Fruit fly (Drosophila melanogaster) whole organism, prepupa: ENCODE measurements around the gene Culd.

Experiments
- CG10631 ChIP-seq: fragments of 200-800 bp; sonication (Bioruptor generic); optimal IDR thresholded peaks from 2 replicates; lab custom pipeline; 2016; ENCODE audit warnings: missing biosample characterization, missing genetic modification characterization
- CG1621 ChIP-seq: fragments of 200-800 bp; sonication (Bioruptor generic); optimal IDR thresholded peaks from 3 replicates; lab custom pipeline; 2018; ENCODE audit warnings: missing biosample characterization, mild to moderate bottlenecking, missing genetic modification characterization
- CG16779 ChIP-seq: fragments of 200-800 bp; sonication (Bioruptor generic); optimal IDR thresholded peaks from 3 replicates; lab custom pipeline; 2017; ENCODE audit warnings: missing biosample characterization, mild to moderate bottlenecking, missing genetic modification characterization
- CG31627 ChIP-seq: fragments of 200-800 bp; sonication (Bioruptor generic); optimal IDR thresholded peaks from 3 replicates; lab custom pipeline; 2016; ENCODE audit warnings: missing biosample characterization, missing genetic modification characterization
- CG32006 ChIP-seq: fragments of 200-800 bp; sonication (Bioruptor generic); optimal IDR thresholded peaks from 3 replicates; lab custom pipeline; 2017; ENCODE audit warnings: missing biosample characterization, mild to moderate bottlenecking, missing genetic modification characterization
- CG4318 ChIP-seq: fragments of 200-800 bp; sonication (Bioruptor generic); optimal IDR thresholded peaks from 3 replicates; lab custom pipeline; 2017; ENCODE audit warnings: missing biosample characterization, mild to moderate bottlenecking, missing genetic modification characterization
- CG6854 ChIP-seq: fragments of 200-800 bp; sonication (Bioruptor generic); optimal IDR thresholded peaks from 2 replicates; lab custom pipeline; 2017; ENCODE audit warnings: missing biosample characterization, mild to moderate bottlenecking, missing genetic modification characterization
- CG7368 ChIP-seq: fragments of 200-800 bp; sonication (Bioruptor generic); optimal IDR thresholded peaks from 3 replicates; lab custom pipeline; 2016; ENCODE audit warnings: missing biosample characterization, missing genetic modification characterization
- CG8632 ChIP-seq: fragments of 200-800 bp; sonication (Bioruptor generic); optimal IDR thresholded peaks from 3 replicates; lab custom pipeline; 2016; ENCODE audit warnings: missing biosample characterization, missing genetic modification characterization
- Eip78C ChIP-seq: fragments of 200-800 bp; sonication (Bioruptor generic); peaks from one replicate; lab custom pipeline; 2016; ENCODE audit warnings: missing biosample characterization, missing genetic modification characterization
- Eip93F ChIP-seq: fragments of 200-800 bp; sonication (Bioruptor generic); optimal IDR thresholded peaks from 2 replicates; lab custom pipeline; 2016; ENCODE audit warnings: missing biosample characterization, mild to moderate bottlenecking, missing genetic modification characterization
- Ets21C ChIP-seq: fragments of 200-800 bp; sonication (Bioruptor generic); optimal IDR thresholded peaks from 3 replicates; lab custom pipeline; 2016; ENCODE audit warnings: missing biosample characterization, missing genetic modification characterization
- Lpt ChIP-seq: fragments of 200-800 bp; sonication (Bioruptor generic); optimal IDR thresholded peaks from 3 replicates; lab custom pipeline; 2016; ENCODE audit warnings: missing biosample characterization, missing genetic modification characterization
- Met ChIP-seq: fragments of 200-800 bp; sonication (Bioruptor generic); optimal IDR thresholded peaks from 3 replicates; lab custom pipeline; 2016; ENCODE audit warnings: missing biosample characterization, missing genetic modification characterization
- Sox102F ChIP-seq: fragments of 200-800 bp; sonication (Bioruptor generic); optimal IDR thresholded peaks from 2 replicates; lab custom pipeline; 2016; ENCODE audit warnings: missing biosample characterization, mild to moderate bottlenecking, missing genetic modification characterization
- Sox14 ChIP-seq: fragments of 200-800 bp; sonication (Bioruptor generic); optimal IDR thresholded peaks from 3 replicates; lab custom pipeline; 2016; ENCODE audit warnings: missing biosample characterization, missing genetic modification characterization
- achi ChIP-seq: fragments of 200-800 bp; sonication (Bioruptor generic); optimal IDR thresholded peaks from 3 replicates; lab custom pipeline; 2016; ENCODE audit warnings: missing biosample characterization, missing genetic modification characterization
- dsx ChIP-seq: fragments of 200-800 bp; optimal IDR thresholded peaks from 3 replicates; lab custom pipeline; 2019; ENCODE audit warnings: missing biosample characterization, mild to moderate bottlenecking, missing genetic modification characterization, moderate library complexity; ENCODE audit not compliant: poor library complexity, severe bottlenecking
- esn ChIP-seq: fragments of 200-800 bp; sonication (Bioruptor generic); optimal IDR thresholded peaks from 2 replicates; lab custom pipeline; 2016; ENCODE audit warnings: missing biosample characterization, mild to moderate bottlenecking, missing genetic modification characterization, moderate library complexity
- fd85E ChIP-seq: fragments of 200-800 bp; sonication (Bioruptor generic); optimal IDR thresholded peaks from 3 replicates; lab custom pipeline; 2016; ENCODE audit warnings: missing biosample characterization, missing genetic modification characterization
- ss ChIP-seq, 2 experiments: fragments of 200-800 bp; sonication (Bioruptor generic); optimal IDR thresholded peaks; 2 replicates in 1 of 2; 3 replicates in 1 of 2; lab custom pipeline; 2017 to 2018; ENCODE audit warnings: mild to moderate bottlenecking in 2 of 2, missing biosample characterization in 2 of 2, missing genetic modification characterization in 2 of 2, moderate library complexity in 1 of 2
- svp ChIP-seq: fragments of 200-800 bp; sonication (Bioruptor generic); peaks from one replicate; lab custom pipeline; 2016; ENCODE audit warnings: missing biosample characterization, missing genetic modification characterization
- topi ChIP-seq: fragments of 200-800 bp; sonication (Bioruptor generic); optimal IDR thresholded peaks from 3 replicates; lab custom pipeline; 2016; ENCODE audit warnings: missing biosample characterization, missing genetic modification characterization

Gene Culd

dm6 chr3L:8308891-8309352 is 47.2 kb downstream of the Culd start, which contains the start of gene BI-1 (continued):
- peak; percentile 75 for TF ChIP-seq esn (GFP tag; lab: Kevin White, UChicago)
- TF ChIP-seq CG1621: no peak

- TF ChIP-seq CG8632 (GFP tag; lab: Kevin White, UChicago): no peak
- no peak for TF ChIP-seq CG31627
- no peak for TF ChIP-seq Lpt (GFP tag; lab: Kevin White, UChicago)
- no peak for TF ChIP-seq Sox102F (GFP tag; lab: Kevin White, UChicago)
- no peak for TF ChIP-seq Met (GFP tag; lab: Kevin White, UChicago)
- TF ChIP-seq fd85E (GFP tag; lab: Kevin White, UChicago): no peak
- no peak for TF ChIP-seq achi (GFP tag; lab: Kevin White, UChicago)
- TF ChIP-seq esn (GFP tag; lab: Kevin White, UChicago): no peak
- no peak for TF ChIP-seq CG10631 (GFP tag; lab: Kevin White, UChicago)
- no peak for TF ChIP-seq Ets21C (GFP tag; lab: Kevin White, UChicago)
Observed at dm6 chr3L:8306880-8307279, 49.2 kb downstream of the Culd start, which contains the start of gene Gr66a. Gene Gr66a, minus strand, starts transcription at chr3L:8306980.

dm6 chr3L:8303912-8304311 is 52.2 kb downstream of the Culd start, which contains the start of the genes CG7194 and Sbp2:
Gene CG7194, minus strand, starts transcription at chr3L:8304059.
Gene Sbp2, plus strand, starts transcription at chr3L:8304157.
- no peak for TF ChIP-seq CG1621
- peak; percentile 45 for TF ChIP-seq dsx
- peak; percentile 75 for TF ChIP-seq Sox14 (GFP tag; lab: Kevin White, UChicago)
- peak; percentile 9 for TF ChIP-seq CG6854 (GFP tag; lab: Kevin White, UChicago)
- TF ChIP-seq CG32006: no peak
- peak; percentile 2 for TF ChIP-seq topi (GFP tag; lab: Kevin White, UChicago)
- TF ChIP-seq ss (GFP tag; optimal IDR thresholded peaks at IDR 0.05; lab: Kevin White, UChicago): peak in 1 of 2 experiments; percentile 43
- TF ChIP-seq CG16779 (tag; lab: Kevin White, UChicago): no peak
- no peak for TF ChIP-seq CG7368
- peak; percentile 37 for TF ChIP-seq esn (GFP tag; lab: Kevin White, UChicago)
- no peak for TF ChIP-seq svp (GFP tag; lab: Kevin White, UChicago)
- no peak for TF ChIP-seq CG4318 (GFP tag; lab: Kevin White, UChicago)
- TF ChIP-seq Eip78C: peak; percentile 49
- no peak for TF ChIP-seq Lpt (GFP tag; lab: Kevin White, UChicago)
- TF ChIP-seq Eip93F (GFP tag; lab: Kevin White, UChicago): no peak
